Fruit fly (Drosophila melanogaster) whole organism, embryonic: ENCODE results near the gene rdog.

Source experiments
- Antp ChIP-seq: fragments of 200-800 bp; sonication (Bioruptor generic); optimal IDR thresholded peaks from 3 replicates; lab custom pipeline; 2016; ENCODE audit warnings: missing biosample characterization, missing genetic modification characterization
- Blimp-1 ChIP-seq: fragments of 200-800 bp; sonication (Bioruptor generic); optimal IDR thresholded peaks from 3 replicates; lab custom pipeline; 2018; ENCODE audit warnings: missing biosample characterization, missing genetic modification characterization, mild to moderate bottlenecking, moderate library complexity, missing genetic modification reagents
- Bteb2 ChIP-seq: fragments of 200-800 bp; sonication (Bioruptor generic); optimal IDR thresholded peaks from 2 replicates; lab custom pipeline; 2016; ENCODE audit warnings: missing biosample characterization, missing genetic modification characterization
- CG10565 ChIP-seq: fragments of 200-800 bp; sonication (Bioruptor generic); optimal IDR thresholded peaks from 3 replicates; lab custom pipeline; 2016; ENCODE audit warnings: missing biosample characterization, mild to moderate bottlenecking, missing genetic modification characterization
- CG10979 ChIP-seq: fragments of 200-800 bp; sonication (Bioruptor generic); optimal IDR thresholded peaks from 2 replicates; lab custom pipeline; 2018; ENCODE audit warnings: missing biosample characterization, mild to moderate bottlenecking, missing genetic modification characterization, moderate library complexity
- CG11504 ChIP-seq: fragments of 200-800 bp; sonication (Bioruptor generic); optimal IDR thresholded peaks from 3 replicates; lab custom pipeline; 2019; ENCODE audit warnings: missing biosample characterization, mild to moderate bottlenecking, missing genetic modification characterization, moderate library complexity
- CG12391 ChIP-seq: fragments of 200-800 bp; sonication (Bioruptor generic); optimal IDR thresholded peaks from 3 replicates; lab custom pipeline; 2018; ENCODE audit warnings: missing biosample characterization, mild to moderate bottlenecking, missing genetic modification characterization, moderate library complexity
- CG12769 ChIP-seq: fragments of 200-800 bp; sonication (Bioruptor generic); optimal IDR thresholded peaks from 2 replicates; lab custom pipeline; 2019; ENCODE audit warnings: missing biosample characterization, mild to moderate bottlenecking, missing genetic modification characterization, moderate library complexity
- CG13296 ChIP-seq: fragments of 200-800 bp; sonication (Bioruptor generic); optimal IDR thresholded peaks from 3 replicates; lab custom pipeline; 2018; ENCODE audit warnings: missing biosample characterization, mild to moderate bottlenecking, missing genetic modification characterization
- CG14014 ChIP-seq: fragments of 200-800 bp; sonication (Bioruptor generic); IDR thresholded peaks from 2 replicates; pipeline ENCODE4 v1.3.6; 2022; ENCODE audit warnings: missing biosample characterization, missing genetic modification characterization
- CG14441 ChIP-seq: fragments of 200-800 bp; sonication (Bioruptor generic); IDR thresholded peaks from 2 replicates; pipeline ENCODE4 v1.3.6; 2022; ENCODE audit warnings: missing biosample characterization, missing genetic modification characterization
- CG16779 ChIP-seq: fragments of 200-800 bp; sonication (Bioruptor generic); IDR thresholded peaks from 2 replicates; pipeline ENCODE4 v1.3.6; 2022; ENCODE audit warnings: missing biosample characterization, missing genetic modification characterization
- CG16863 ChIP-seq: fragments of 200-800 bp; sonication (Bioruptor generic); optimal IDR thresholded peaks from 3 replicates; lab custom pipeline; 2016; ENCODE audit warnings: missing biosample characterization, missing genetic modification characterization
- CG4282 ChIP-seq: fragments of 200-800 bp; sonication (Bioruptor generic); optimal IDR thresholded peaks from 2 replicates; lab custom pipeline; 2016; ENCODE audit warnings: missing biosample characterization, missing genetic modification characterization
- CG4730 ChIP-seq: fragments of 200-800 bp; sonication (Bioruptor generic); IDR thresholded peaks from 2 replicates; pipeline ENCODE4 v1.3.6; 2022; ENCODE audit warnings: missing biosample characterization, missing genetic modification characterization
- CG4820 ChIP-seq: fragments of 200-800 bp; sonication (Bioruptor generic); optimal IDR thresholded peaks from 3 replicates; lab custom pipeline; 2016; ENCODE audit warnings: missing biosample characterization, missing genetic modification characterization
- CG5245 ChIP-seq: fragments of 200-800 bp; sonication (Bioruptor generic); optimal IDR thresholded peaks from 3 replicates; lab custom pipeline; 2016; ENCODE audit warnings: missing biosample characterization, missing genetic modification characterization
- CG7372 ChIP-seq: fragments of 200-800 bp; sonication (Bioruptor generic); IDR thresholded peaks from 2 replicates; pipeline ENCODE4 v1.3.6; 2022; ENCODE audit warnings: missing biosample characterization, missing genetic modification characterization
- CG7928 ChIP-seq: fragments of 200-800 bp; sonication (Bioruptor generic); optimal IDR thresholded peaks from 2 replicates; lab custom pipeline; 2017; ENCODE audit warnings: missing biosample characterization, mild to moderate bottlenecking, missing genetic modification characterization
- CG8290 ChIP-seq, 3 experiments: fragments of 200-800 bp; sonication (Bioruptor generic); optimal IDR thresholded peaks; 2 replicates each; lab custom pipeline; 2016 to 2019; ENCODE audit warnings: missing biosample characterization in 3 of 3, missing genetic modification characterization in 3 of 3, mild to moderate bottlenecking in 2 of 3, moderate library complexity in 1 of 3
- CG9797 ChIP-seq: fragments of 200-800 bp; sonication (Bioruptor generic); optimal IDR thresholded peaks from 3 replicates; lab custom pipeline; 2018; ENCODE audit warnings: missing biosample characterization, mild to moderate bottlenecking, missing genetic modification characterization
- Camta ChIP-seq: fragments of 200-800 bp; sonication (Bioruptor generic); optimal IDR thresholded peaks from 2 replicates; lab custom pipeline; 2016; ENCODE audit warnings: missing biosample characterization, missing genetic modification characterization
- CoRest ChIP-seq: fragments of 200-800 bp; sonication (Bioruptor generic); optimal IDR thresholded peaks from 3 replicates; lab custom pipeline; 2018; ENCODE audit warnings: missing biosample characterization, mild to moderate bottlenecking, missing genetic modification characterization, moderate library complexity
- Deaf1 ChIP-seq: fragments of 200-800 bp; optimal IDR thresholded peaks from 3 replicates; lab custom pipeline; 2019; ENCODE audit warnings: missing biosample characterization, mild to moderate bottlenecking, missing genetic modification characterization, moderate library complexity
- Fer1 ChIP-seq: fragments of 200-800 bp; sonication (Bioruptor generic); optimal IDR thresholded peaks from 2 replicates; lab custom pipeline; 2017; ENCODE audit warnings: missing biosample characterization, mild to moderate bottlenecking, missing genetic modification characterization
- Fer3 ChIP-seq: fragments of 200-800 bp; sonication (Bioruptor generic); optimal IDR thresholded peaks from 2 replicates; lab custom pipeline; 2018; ENCODE audit warnings: missing biosample characterization, mild to moderate bottlenecking, missing genetic modification characterization, moderate library complexity
- Gsc ChIP-seq: fragments of 200-800 bp; sonication (Bioruptor generic); IDR thresholded peaks from 2 replicates; pipeline ENCODE4 v1.3.6; 2022; ENCODE audit warnings: missing biosample characterization, missing genetic modification characterization
- Hr39 ChIP-seq: fragments of >200 bp; optimal IDR thresholded peaks from 2 replicates; lab custom pipeline; 2017
- Ravus ChIP-seq: fragments of 200-800 bp; sonication (Bioruptor generic); IDR thresholded peaks from 2 replicates; pipeline ENCODE4 v1.3.6; 2022; ENCODE audit warnings: missing biosample characterization, missing genetic modification characterization
- Sin3A ChIP-seq: fragments of >200 bp; optimal IDR thresholded peaks from 2 replicates; lab custom pipeline; 2018
- chif ChIP-seq, 2 experiments: fragments of 200-800 bp; sonication (Bioruptor generic); optimal IDR thresholded peaks; 3 replicates each; lab custom pipeline; 2016; ENCODE audit warnings: missing biosample characterization in 2 of 2, missing genetic modification characterization in 2 of 2
- dmrt11E ChIP-seq: fragments of 200-800 bp; sonication (Bioruptor generic); optimal IDR thresholded peaks from 3 replicates; lab custom pipeline; 2018; ENCODE audit warnings: missing biosample characterization, mild to moderate bottlenecking, missing genetic modification characterization, moderate library complexity
- dpn ChIP-seq, 2 experiments: fragments of 200-800 bp; sonication (Bioruptor generic); optimal IDR thresholded peaks; 3 replicates each; lab custom pipeline; 2016; ENCODE audit warnings: missing biosample characterization in 2 of 2, missing genetic modification characterization in 2 of 2
- emc ChIP-seq: fragments of 200-800 bp; sonication (Bioruptor generic); optimal IDR thresholded peaks from 2 replicates; lab custom pipeline; 2016; ENCODE audit warnings: missing biosample characterization, missing genetic modification characterization
- gsb-n ChIP-seq: fragments of 200-800 bp; sonication (Bioruptor generic); optimal IDR thresholded peaks from 3 replicates; lab custom pipeline; 2018; ENCODE audit warnings: missing biosample characterization, mild to moderate bottlenecking, missing genetic modification characterization
- h ChIP-seq: fragments of >200 bp; optimal IDR thresholded peaks from 2 replicates; lab custom pipeline; 2017
- hbn ChIP-seq: fragments of 200-800 bp; sonication (Bioruptor generic); IDR thresholded peaks from 2 replicates; pipeline ENCODE4 v1.3.6; 2022; ENCODE audit warnings: missing biosample characterization, missing genetic modification characterization; ENCODE audit not compliant: partially characterized antibody
- klu ChIP-seq: fragments of 200-800 bp; sonication (Bioruptor generic); IDR thresholded peaks from 2 replicates; pipeline ENCODE4 v1.3.6; 2022; ENCODE audit warnings: missing biosample characterization, missing genetic modification characterization
- lmd ChIP-seq: fragments of 200-800 bp; sonication (Bioruptor generic); IDR thresholded peaks from 2 replicates; pipeline ENCODE4 v1.3.6; 2022; ENCODE audit warnings: missing biosample characterization, missing genetic modification characterization
- nerfin-1 ChIP-seq: fragments of 200-800 bp; sonication (Bioruptor generic); optimal IDR thresholded peaks from 3 replicates; lab custom pipeline; 2019; ENCODE audit warnings: missing biosample characterization, mild to moderate bottlenecking, missing genetic modification characterization, moderate library complexity
- odd ChIP-seq: fragments of 200-800 bp; sonication (Bioruptor generic); optimal IDR thresholded peaks from 2 replicates; lab custom pipeline; 2017; ENCODE audit warnings: missing biosample characterization, mild to moderate bottlenecking, missing genetic modification characterization
- rib ChIP-seq: fragments of 200-800 bp; sonication (Bioruptor generic); IDR thresholded peaks from 2 replicates; pipeline ENCODE4 v1.3.6; 2022; ENCODE audit warnings: missing biosample characterization, missing genetic modification characterization
- row ChIP-seq: fragments of 200-800 bp; sonication (Bioruptor generic); IDR thresholded peaks from 3 replicates; pipeline ENCODE4 v1.3.6; 2022; ENCODE audit warnings: missing biosample characterization, missing genetic modification characterization
- run ChIP-seq: fragments of 200-800 bp; sonication (Bioruptor generic); optimal IDR thresholded peaks from 3 replicates; lab custom pipeline; 2018; ENCODE audit warnings: missing biosample characterization, mild to moderate bottlenecking, missing genetic modification characterization
- sc ChIP-seq, 3 experiments: fragments of >200 bp in 2 of 3; fragments of 200-800 bp in 1 of 3; sonication (Bioruptor generic) in 1 of 3; optimal IDR thresholded peaks; 2 replicates in 2 of 3; 3 replicates in 1 of 3; lab custom pipeline; 2017; ENCODE audit warnings: mild to moderate bottlenecking in 1 of 3, missing biosample characterization in 1 of 3, missing genetic modification characterization in 1 of 3, missing genetic modification reagents in 1 of 3
- sr ChIP-seq: fragments of 200-800 bp; sonication (Bioruptor generic); IDR thresholded peaks from 3 replicates; pipeline ENCODE4 v1.3.6; 2022; ENCODE audit warnings: missing biosample characterization, missing genetic modification characterization
- ssp ChIP-seq: fragments of 200-800 bp; sonication (Bioruptor generic); IDR thresholded peaks from 2 replicates; pipeline ENCODE4 v1.3.6; 2022; ENCODE audit warnings: missing biosample characterization, missing genetic modification characterization
- tio ChIP-seq: fragments of 200-800 bp; sonication (Bioruptor generic); optimal IDR thresholded peaks from 2 replicates; lab custom pipeline; 2017; ENCODE audit warnings: missing biosample characterization, missing genetic modification characterization, inconsistent platforms
- vvl ChIP-seq: fragments of 200-800 bp; sonication (Bioruptor generic); IDR thresholded peaks from 2 replicates; pipeline ENCODE4 v1.3.6; 2022; ENCODE audit warnings: missing biosample characterization, missing genetic modification characterization
- zen ChIP-seq: fragments of 200-800 bp; sonication (Bioruptor generic); optimal IDR thresholded peaks from 3 replicates; lab custom pipeline; 2018; ENCODE audit warnings: missing biosample characterization, mild to moderate bottlenecking, missing genetic modification characterization, moderate library complexity
- zen2 ChIP-seq: fragments of 200-800 bp; sonication (Bioruptor generic); IDR thresholded peaks from 3 replicates; pipeline ENCODE4 v1.3.6; 2022; ENCODE audit warnings: missing biosample characterization, missing genetic modification characterization; ENCODE audit not compliant: partially characterized antibody

rdog gene

DNA sequence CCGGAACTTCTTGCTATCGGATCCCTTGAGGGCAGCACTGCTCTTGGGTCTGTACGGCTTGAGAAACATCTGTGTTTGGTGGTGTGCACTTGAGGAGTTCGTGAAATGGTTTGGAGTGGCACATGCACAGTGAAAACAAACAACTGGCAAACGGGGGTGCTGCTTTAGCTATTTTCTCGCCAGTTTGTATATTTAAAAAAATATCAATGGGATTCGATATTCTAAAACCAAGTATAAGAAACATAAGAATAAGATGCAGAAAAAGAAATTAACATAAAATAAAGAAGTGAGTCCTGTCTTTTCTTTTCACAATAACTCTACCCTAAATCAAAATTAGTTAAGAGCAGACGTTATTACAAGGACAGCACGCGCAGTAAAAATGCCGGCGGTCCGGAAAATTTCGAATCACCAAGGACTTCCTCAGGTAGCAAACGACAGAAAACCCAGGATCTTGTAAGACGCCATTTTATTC is 6.3 kb upstream of the rdog start, which contains the start of gene eIF2D (continued):
- TF ChIP-seq CG12769 (tag; lab: Kevin White, UChicago) (peak; percentile 36), CG16779 (GFP tag; lab: Robert Waterston, UW) (0 out of 2 replicates have a peak, but pooled peaks have one; percentile 14), Ravus (GFP tag; lab: Robert Waterston, UW) (no peak), CG12391 (tag; lab: Kevin White, UChicago) (peak; percentile 71), Deaf1 (tag; lab: Kevin White, UChicago) (no peak), CG5245 (GFP tag; lab: Kevin White, UChicago) (peak; percentile 22), klu (no peak), chif (GFP tag; optimal IDR thresholded peaks at IDR 0.05; lab: Kevin White, UChicago) (peak; percentile 37), lmd (GFP tag; lab: Robert Waterston, UW) (peak; percentile 40; the same call in 1 of the 2 replicates), tio (GFP tag; lab: Kevin White, UChicago) (no peak), Fer1 (GFP tag; lab: Kevin White, UChicago) (peak; percentile 68), sc (optimal IDR thresholded peaks at IDR 0.05; lab: Kevin White, UChicago) (no peak), sc (GFP tag; optimal IDR thresholded peaks at IDR 0.05; lab: Kevin White, UChicago) (no peak), dmrt11E (peak; percentile 41), dpn (GFP tag; optimal IDR thresholded peaks at IDR 0.05; lab: Kevin White, UChicago) (peak; percentile 29 to 50), run (no peak), CG14014 (GFP tag; lab: Robert Waterston, UW) (peak; percentile 53; the same call in 1 of the 2 replicates), Blimp-1 (GFP tag; lab: Kevin White, UChicago) (peak; percentile 46), h (no peak), CG7372 (GFP tag; lab: Robert Waterston, UW) (peak; percentile 69), CG8290 (GFP tag; optimal IDR thresholded peaks at IDR 0.05; lab: Kevin White, UChicago) (no peak), CG8290 (tag; optimal IDR thresholded peaks at IDR 0.05; lab: Kevin White, UChicago) (no peak), ssp (GFP tag; lab: Robert Waterston, UW) (no peak), CG10565 (GFP tag; lab: Kevin White, UChicago) (no peak), Antp (GFP tag; lab: Kevin White, UChicago) (peak; percentile 17), CG14441 (GFP tag; lab: Robert Waterston, UW) (peak; percentile 52; the same call in 1 of the 2 replicates), CG13296 (GFP tag; lab: Kevin White, UChicago) (peak; percentile 62), row (GFP tag; lab: Robert Waterston, UW) (peak; percentile 87), zen (tag; lab: Kevin White, UChicago) (peak; percentile 56), odd (GFP tag; lab: Kevin White, UChicago) (no peak), CG4730 (GFP tag; lab: Robert Waterston, UW) (0 out of 2 replicates have a peak, but pooled peaks have one; percentile 35), zen2 (GFP tag; lab: Robert Waterston, UW) (no peak), Sin3A (lab: Kevin White, UChicago) (peak; percentile 17), CG4820 (GFP tag; lab: Kevin White, UChicago) (peak; percentile 51), CG9797 (GFP tag; lab: Kevin White, UChicago) (no peak), CG10979 (tag; lab: Kevin White, UChicago) (peak; percentile 66), gsb-n (tag; lab: Kevin White, UChicago) (no peak), CG11504 (tag; lab: Kevin White, UChicago) (no peak), Gsc (GFP tag; lab: Robert Waterston, UW) (no peak), rib (GFP tag; lab: Robert Waterston, UW) (no peak), CoRest (peak; percentile 67), hbn (no peak), nerfin-1 (tag; lab: Kevin White, UChicago) (peak; percentile 64), Bteb2 (GFP tag; lab: Kevin White, UChicago) (peak; percentile 53), CG7928 (no peak), Fer3 (tag; lab: Kevin White, UChicago) (peak; percentile 60), vvl (peak; percentile 86), Camta (peak; percentile 46), CG16863 (GFP tag; lab: Kevin White, UChicago) (peak; percentile 50), emc (GFP tag; lab: Kevin White, UChicago) (no peak), sr (no peak), Hr39 (no peak), CG4282 (GFP tag; lab: Kevin White, UChicago) (no peak)
